Worm (Caenorhabditis elegans) whole organism, L4 larva: ENCODE measurements around the gene daf-6.

Experiments
- aly-2 ChIP-seq: sonication (generic microtip); optimal IDR thresholded peaks from 2 replicates; lab custom pipeline; 2018; ENCODE audit warnings: missing biosample characterization, missing genetic modification characterization
- ama-1 ChIP-seq: fragments of 150-350 bp; optimal IDR thresholded peaks from 2 replicates; lab custom pipeline; 2014; ENCODE audit warnings: inconsistent platforms, mixed read lengths
- ceh-82 ChIP-seq: sonication (generic microtip); optimal IDR thresholded peaks from 2 replicates; lab custom pipeline; 2017; ENCODE audit warnings: missing biosample characterization, missing genetic modification characterization
- egl-27 ChIP-seq: sonication (generic microtip); optimal IDR thresholded peaks from 3 replicates; lab custom pipeline; 2017; ENCODE audit warnings: missing biosample characterization, missing genetic modification reagents, missing genetic modification characterization
- gei-8 ChIP-seq: fragments of 200-800 bp; sonication (Bioruptor generic); optimal IDR thresholded peaks from 2 replicates; lab custom pipeline; 2018; ENCODE audit warnings: mild to moderate bottlenecking, missing genetic modification characterization, missing compliant biosample characterization
- hlh-30 ChIP-seq: sonication (generic microtip); optimal IDR thresholded peaks from 2 replicates; lab custom pipeline; 2017; ENCODE audit warnings: antibody characterized with exemption, mild to moderate bottlenecking, missing genetic modification characterization, missing compliant biosample characterization; ENCODE audit not compliant: insufficient read depth
- mdl-1 ChIP-seq, 2 experiments: fragments of 150-350 bp in 1 of 2; sonication (generic microtip) in 1 of 2; optimal IDR thresholded peaks; 2 replicates each; lab custom pipeline; 2014 to 2017; ENCODE audit warnings: missing biosample characterization in 2 of 2, missing genetic modification characterization in 2 of 2
- mep-1 ChIP-seq: fragments of 150-350 bp; sonication (generic microtip); optimal IDR thresholded peaks from 3 replicates; lab custom pipeline; 2014; ENCODE audit warnings: missing biosample characterization, missing genetic modification characterization
- skn-1 ChIP-seq: fragments of 150-350 bp; optimal IDR thresholded peaks from 2 replicates; lab custom pipeline; 2014; ENCODE audit warnings: missing biosample characterization, missing genetic modification characterization
- snpc-4 ChIP-seq: fragments of 150-350 bp; optimal IDR thresholded peaks from 2 replicates; lab custom pipeline; 2014; ENCODE audit warnings: missing biosample characterization, missing genetic modification characterization
- tag-97 ChIP-seq: fragments of 200-800 bp; sonication (Bioruptor generic); IDR thresholded peaks from 2 replicates; pipeline ENCODE4 v1.3.6; 2022; ENCODE audit warnings: missing genetic modification characterization, missing compliant biosample characterization
- unc-39 ChIP-seq: sonication (generic microtip); optimal IDR thresholded peaks from 2 replicates; lab custom pipeline; 2017; ENCODE audit warnings: missing biosample characterization, missing genetic modification characterization
- unc-62 ChIP-seq, 3 experiments: fragments of 150-350 bp in 1 of 3; sonication (generic microtip); optimal IDR thresholded peaks in 2 of 3; peaks in 1 of 3; 1 replicate in 1 of 3; 2 replicates in 2 of 3; lab custom pipeline; 2014 to 2017; ENCODE audit warnings: missing biosample characterization in 3 of 3, missing genetic modification characterization in 3 of 3, missing genetic modification reagents in 3 of 3, missing genotype in 1 of 3

DNA sequence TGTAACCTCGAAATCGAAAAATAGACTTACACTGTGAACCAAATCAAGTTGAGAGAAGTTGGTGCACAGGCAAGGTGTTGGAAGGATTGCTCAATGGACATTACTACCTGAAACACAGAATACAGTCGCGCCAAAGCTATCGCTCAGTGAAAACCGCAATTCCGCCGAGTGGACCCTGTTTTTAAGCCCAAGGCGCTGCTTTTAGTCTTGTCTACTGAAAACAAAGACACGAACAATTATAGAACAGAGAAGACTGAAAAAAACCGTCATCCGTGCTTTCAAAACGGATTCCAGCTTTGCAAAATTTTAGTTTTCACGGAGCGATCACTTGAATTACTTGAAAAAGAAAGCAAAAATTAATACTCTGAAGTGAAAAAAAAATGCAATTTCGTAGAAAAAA lies 20.1 kb upstream of the daf-6 start, which contains the start of gene F31F6.1:
- no peak for TF ChIP-seq unc-62 (GFP tag; optimal IDR thresholded peaks at IDR 0.05 in 1 of 2; lab: Kevin White, UChicago)
- TF ChIP-seq unc-62 (tag; optimal IDR thresholded peaks at IDR 0.05; lab: Kevin White, UChicago), result no peak
- no peak for TF ChIP-seq ceh-82 (tag; lab: Kevin White, UChicago)
- no peak for TF ChIP-seq mep-1
- no peak for TF ChIP-seq ama-1
- no peak for TF ChIP-seq snpc-4 (tag; lab: Kevin White, UChicago)
- TF ChIP-seq aly-2 (tag; lab: Kevin White, UChicago), result no peak
- no peak for TF ChIP-seq gei-8 (GFP tag; lab: Kevin White, UChicago)
- no peak for TF ChIP-seq unc-39 (tag; lab: Kevin White, UChicago)
- no peak for TF ChIP-seq skn-1 (tag; lab: Kevin White, UChicago)
- TF ChIP-seq hlh-30 (tag; lab: Kevin White, UChicago), result no peak
- no peak for TF ChIP-seq egl-27 (tag; lab: Kevin White, UChicago)
- no peak for TF ChIP-seq tag-97
- TF ChIP-seq mdl-1 (tag; optimal IDR thresholded peaks at IDR 0.05; lab: Kevin White, UChicago), result no peak
